Worm (Caenorhabditis elegans) whole organism, L3 larva: ENCODE data around the gene his-42.
"Not testable (repeated sequence)": the region's sequence is repeated elsewhere in the genome, so short reads cannot be mapped to it uniquely, and the experiment has no call there.

Source experiments
- R02D3.7 ChIP-seq: fragments of 150-350 bp; optimal IDR thresholded peaks from 2 replicates; lab custom pipeline; 2014; ENCODE audit warnings: missing biosample characterization, missing genetic modification characterization
- ceh-9 ChIP-seq: sonication (generic microtip); optimal IDR thresholded peaks from 2 replicates; lab custom pipeline; 2018; ENCODE audit warnings: missing biosample characterization, missing genetic modification characterization
- mdl-1 ChIP-seq: fragments of 150-350 bp; optimal IDR thresholded peaks from 2 replicates; lab custom pipeline; 2014; ENCODE audit warnings: missing biosample characterization, missing genetic modification characterization
- nhr-77 ChIP-seq: fragments of 150-350 bp; optimal IDR thresholded peaks from 2 replicates; lab custom pipeline; 2014; ENCODE audit warnings: missing biosample characterization, missing genetic modification characterization
- snpc-4 ChIP-seq: fragments of 150-350 bp; optimal IDR thresholded peaks from 2 replicates; lab custom pipeline; 2014; ENCODE audit warnings: missing biosample characterization, missing genetic modification characterization

ce11 chrII:13818043-13818442 is 10.5 kb downstream of the his-42 start, which contains the start of gene his-16:
- TF ChIP-seq ceh-9; snpc-4; nhr-77 (tag; lab: Kevin White, UChicago); mdl-1 (tag; lab: Kevin White, UChicago); R02D3.7 (tag; lab: Kevin White, UChicago): not testable (repeated sequence)
